Fruit fly (Drosophila melanogaster) whole organism, pupa: ENCODE data around the gene CG45002.

ENCODE experiments used
- CG10348 ChIP-seq: fragments of 200-800 bp; sonication (Bioruptor generic); IDR thresholded peaks from 2 replicates; pipeline ENCODE4 v1.3.6; 2022; ENCODE audit warnings: missing biosample characterization, missing genetic modification characterization
- CG12605 ChIP-seq: fragments of 200-800 bp; sonication (Bioruptor generic); IDR thresholded peaks from 2 replicates; pipeline ENCODE4 v1.3.6; 2022; ENCODE audit warnings: missing biosample characterization, missing genetic modification characterization
- CG13204 ChIP-seq: fragments of 200-800 bp; sonication (Bioruptor generic); optimal IDR thresholded peaks from 2 replicates; lab custom pipeline; 2018; ENCODE audit warnings: missing biosample characterization, mild to moderate bottlenecking, missing genetic modification characterization, moderate library complexity
- CG14655 ChIP-seq: fragments of 200-800 bp; sonication (Bioruptor generic); optimal IDR thresholded peaks from 3 replicates; lab custom pipeline; 2017; ENCODE audit warnings: mild to moderate bottlenecking, missing biosample characterization, missing genetic modification reagents, missing genetic modification characterization
- CG15710 ChIP-seq: fragments of 200-800 bp; sonication (Bioruptor generic); optimal IDR thresholded peaks from 2 replicates; lab custom pipeline; 2018; ENCODE audit warnings: missing biosample characterization, mild to moderate bottlenecking, missing genetic modification characterization, moderate library complexity
- CG17806 ChIP-seq: fragments of 200-800 bp; sonication (Bioruptor generic); optimal IDR thresholded peaks from 2 replicates; lab custom pipeline; 2018; ENCODE audit warnings: missing biosample characterization, mild to moderate bottlenecking, missing genetic modification characterization, moderate library complexity
- CG32121 ChIP-seq: fragments of 200-800 bp; sonication (Bioruptor generic); IDR thresholded peaks from 2 replicates; pipeline ENCODE4 v1.3.6; 2022; ENCODE audit warnings: missing biosample characterization, missing genetic modification characterization
- CG34367 ChIP-seq: fragments of 200-800 bp; sonication (Bioruptor generic); optimal IDR thresholded peaks from 2 replicates; lab custom pipeline; 2018; ENCODE audit warnings: missing biosample characterization, mild to moderate bottlenecking, missing genetic modification characterization
- CG4496 ChIP-seq: fragments of 200-800 bp; sonication (Bioruptor generic); IDR thresholded peaks from 3 replicates; pipeline ENCODE4 v1.3.6; 2022; ENCODE audit warnings: missing biosample characterization, missing genetic modification characterization
- CG8159 ChIP-seq: fragments of 200-800 bp; sonication (Bioruptor generic); optimal IDR thresholded peaks from 3 replicates; lab custom pipeline; 2018; ENCODE audit warnings: missing biosample characterization, mild to moderate bottlenecking, missing genetic modification characterization, moderate library complexity
- CG8301 ChIP-seq: fragments of 200-800 bp; sonication (Bioruptor generic); optimal IDR thresholded peaks from 2 replicates; lab custom pipeline; 2018; ENCODE audit warnings: missing biosample characterization, mild to moderate bottlenecking, missing genetic modification characterization
- CG9948 ChIP-seq: fragments of 200-800 bp; sonication (Bioruptor generic); optimal IDR thresholded peaks from 2 replicates; lab custom pipeline; 2018; ENCODE audit warnings: missing biosample characterization, mild to moderate bottlenecking, missing genetic modification characterization, moderate library complexity
- D1 ChIP-seq: fragments of 200-800 bp; sonication (Bioruptor generic); optimal IDR thresholded peaks from 2 replicates; lab custom pipeline; 2018; ENCODE audit warnings: missing biosample characterization, mild to moderate bottlenecking, missing genetic modification characterization, moderate library complexity
- EcR ChIP-seq: fragments of 200-800 bp; sonication (Bioruptor generic); optimal IDR thresholded peaks from 3 replicates; lab custom pipeline; 2019; ENCODE audit warnings: missing biosample characterization, missing genetic modification characterization, mild to moderate bottlenecking, moderate library complexity, missing genetic modification reagents
- Ets98B ChIP-seq: fragments of 200-800 bp; sonication (Bioruptor generic); IDR thresholded peaks from 2 replicates; pipeline ENCODE4 v1.3.6; 2022; ENCODE audit warnings: missing biosample characterization, missing genetic modification characterization
- Pif1A ChIP-seq: fragments of 200-800 bp; sonication (Bioruptor generic); optimal IDR thresholded peaks from 3 replicates; lab custom pipeline; 2016; ENCODE audit warnings: missing biosample characterization, missing genetic modification characterization
- Pif1B ChIP-seq: fragments of 200-800 bp; sonication (Bioruptor generic); optimal IDR thresholded peaks from 3 replicates; lab custom pipeline; 2016; ENCODE audit warnings: missing biosample characterization, missing genetic modification characterization
- Snoo ChIP-seq: fragments of 200-800 bp; sonication (Bioruptor generic); optimal IDR thresholded peaks from 3 replicates; lab custom pipeline; 2017; ENCODE audit warnings: missing biosample characterization, mild to moderate bottlenecking, missing genetic modification characterization, inconsistent platforms
- fd96Ca ChIP-seq: fragments of 200-800 bp; sonication (Bioruptor generic); IDR thresholded peaks from 3 replicates; pipeline ENCODE4 v1.3.6; 2022; ENCODE audit warnings: missing biosample characterization, missing genetic modification characterization
- gl ChIP-seq: fragments of 200-800 bp; sonication (Bioruptor generic); optimal IDR thresholded peaks from 2 replicates; lab custom pipeline; 2018; ENCODE audit warnings: missing biosample characterization, mild to moderate bottlenecking, missing genetic modification characterization
- rn ChIP-seq: fragments of 200-800 bp; sonication (Bioruptor generic); IDR thresholded peaks from 2 replicates; pipeline ENCODE4 v1.3.6; 2022; ENCODE audit warnings: missing biosample characterization, missing genetic modification characterization

Gene CG45002

dm6 chrX:17066632-17067031 lies at the start of gene CG45002:
Gene CG45002 (minus strand): TSS chrX:17066732.
- TF ChIP-seq CG12605 (GFP tag; lab: Robert Waterston, UW) (0 out of 2 replicates have a peak, but pooled peaks have one; percentile 34), Ets98B (GFP tag; lab: Robert Waterston, UW) (no peak), CG9948 (tag; lab: Kevin White, UChicago) (no peak), CG13204 (GFP tag; lab: Kevin White, UChicago) (no peak), CG32121 (GFP tag; lab: Robert Waterston, UW) (no peak), fd96Ca (GFP tag; lab: Robert Waterston, UW) (no peak), Pif1A (GFP tag; lab: Kevin White, UChicago) (no peak), CG34367 (tag; lab: Kevin White, UChicago) (no peak)

- TF ChIP-seq Snoo (tag; lab: Kevin White, UChicago) (peak; percentile 68), CG15710 (tag; lab: Kevin White, UChicago) (peak; percentile 68), fd96Ca (GFP tag; lab: Robert Waterston, UW) (peak; percentile 47; the same call in 1 of the 3 replicates), Pif1A (GFP tag; lab: Kevin White, UChicago) (peak; percentile 8), CG13204 (GFP tag; lab: Kevin White, UChicago) (no peak), Pif1B (peak; percentile 70), CG8159 (tag; lab: Kevin White, UChicago) (peak; percentile 62), CG34367 (tag; lab: Kevin White, UChicago) (peak; percentile 63), Ets98B (GFP tag; lab: Robert Waterston, UW) (peak; percentile 53; the same call in 1 of the 2 replicates), CG12605 (GFP tag; lab: Robert Waterston, UW) (no peak), CG14655 (GFP tag; lab: Kevin White, UChicago) (peak; percentile 62), CG4496 (GFP tag; lab: Robert Waterston, UW) (peak; percentile 59; the same call in 1 of the 3 replicates), rn (GFP tag; lab: Robert Waterston, UW) (no peak), CG10348 (GFP tag; lab: Robert Waterston, UW) (no peak), gl (tag; lab: Kevin White, UChicago) (no peak), EcR (GFP tag; lab: Kevin White, UChicago) (no peak), CG9948 (tag; lab: Kevin White, UChicago) (peak; percentile 70), CG32121 (GFP tag; lab: Robert Waterston, UW) (peak; percentile 59), D1 (no peak), CG17806 (tag; lab: Kevin White, UChicago) (peak; percentile 42), CG8301 (tag; lab: Kevin White, UChicago) (peak; percentile 34)
- TF ChIP-seq, all 21 proteins: peak for 14
These were observed 46.8 kb upstream of the CG45002 start for dm6 chrX:17113324-17113723.

dm6 chrX:17111958-17112953 lies 45.7 kb upstream of the CG45002 start:
- peak; percentile 39; the same call in 1 of the 3 replicates for TF ChIP-seq CG4496 (GFP tag; lab: Robert Waterston, UW)
- TF ChIP-seq Pif1B: no peak
- TF ChIP-seq CG12605 (GFP tag; lab: Robert Waterston, UW): no peak
- TF ChIP-seq Ets98B (GFP tag; lab: Robert Waterston, UW): no peak
- no peak for TF ChIP-seq D1
- TF ChIP-seq CG34367 (tag; lab: Kevin White, UChicago): peak; percentile 10
- TF ChIP-seq CG32121 (GFP tag; lab: Robert Waterston, UW): no peak
- TF ChIP-seq CG17806 (tag; lab: Kevin White, UChicago): peak; percentile 21
- TF ChIP-seq Pif1A (GFP tag; lab: Kevin White, UChicago): no peak
- peak; percentile 52 for TF ChIP-seq CG8159 (tag; lab: Kevin White, UChicago)
- no peak for TF ChIP-seq gl (tag; lab: Kevin White, UChicago)
- peak; percentile 93 for TF ChIP-seq EcR (GFP tag; lab: Kevin White, UChicago)
- TF ChIP-seq CG14655 (GFP tag; lab: Kevin White, UChicago): peak; percentile 78
- peak; percentile 33 for TF ChIP-seq CG9948 (tag; lab: Kevin White, UChicago)
- TF ChIP-seq CG13204 (GFP tag; lab: Kevin White, UChicago): no peak
- no peak for TF ChIP-seq rn (GFP tag; lab: Robert Waterston, UW)
- TF ChIP-seq CG10348 (GFP tag; lab: Robert Waterston, UW): no peak
- no peak for TF ChIP-seq Snoo (tag; lab: Kevin White, UChicago)
- peak; percentile 46 for TF ChIP-seq CG8301 (tag; lab: Kevin White, UChicago)
- peak; percentile 32 for TF ChIP-seq CG15710 (tag; lab: Kevin White, UChicago)
- TF ChIP-seq fd96Ca (GFP tag; lab: Robert Waterston, UW): no peak

dm6 chrX:17111274-17111673 lies 44.7 kb upstream of the CG45002 start:
- TF ChIP-seq D1 (no peak), Pif1B (peak; percentile 31), CG8301 (tag; lab: Kevin White, UChicago) (peak; percentile 34), CG13204 (GFP tag; lab: Kevin White, UChicago) (no peak), CG9948 (tag; lab: Kevin White, UChicago) (peak; percentile 16), CG15710 (tag; lab: Kevin White, UChicago) (no peak), fd96Ca (GFP tag; lab: Robert Waterston, UW) (no peak), CG34367 (tag; lab: Kevin White, UChicago) (no peak), CG32121 (GFP tag; lab: Robert Waterston, UW) (peak; percentile 9; the same call in 1 of the 2 replicates), CG4496 (GFP tag; lab: Robert Waterston, UW) (peak; percentile 59; the same call in 2 of the 3 replicates), EcR (GFP tag; lab: Kevin White, UChicago) (no peak), Pif1A (GFP tag; lab: Kevin White, UChicago) (peak; percentile 13), CG10348 (GFP tag; lab: Robert Waterston, UW) (no peak), gl (tag; lab: Kevin White, UChicago) (no peak), Ets98B (GFP tag; lab: Robert Waterston, UW) (no peak), CG12605 (GFP tag; lab: Robert Waterston, UW) (no peak), rn (GFP tag; lab: Robert Waterston, UW) (no peak), CG17806 (tag; lab: Kevin White, UChicago) (no peak), CG14655 (GFP tag; lab: Kevin White, UChicago) (peak; percentile 63), CG8159 (tag; lab: Kevin White, UChicago) (no peak)
